Worm (Caenorhabditis elegans) whole organism, midembryonic: ENCODE data around the gene F02A9.1.
A peak's percentile ranks its signal among the peaks of the same experiment; 100 is the strongest.

Experiments
- T22C8.4 ChIP-seq: fragments of 200-800 bp; sonication (Bioruptor generic); IDR thresholded peaks from 2 replicates; pipeline ENCODE4 v1.3.6; 2022; ENCODE audit warnings: missing genetic modification characterization, missing compliant biosample characterization
- cog-1 ChIP-seq: sonication (generic microtip); optimal IDR thresholded peaks from 2 replicates; lab custom pipeline; 2016; ENCODE audit warnings: missing genetic modification characterization, missing compliant biosample characterization
- flt-1 ChIP-seq: fragments of 200-800 bp; sonication (Bioruptor generic); IDR thresholded peaks from 2 replicates; pipeline ENCODE4 v1.3.6; 2022; ENCODE audit warnings: missing genetic modification characterization, missing compliant biosample characterization
- klf-2 ChIP-seq: fragments of 200-800 bp; sonication (Bioruptor generic); conservative IDR thresholded peaks from 2 replicates; pipeline ENCODE4 v1.3.6; 2022; ENCODE audit warnings: missing genetic modification reagents, missing genetic modification characterization, missing compliant biosample characterization
- med-1 ChIP-seq: sonication (generic microtip); optimal IDR thresholded peaks from 2 replicates; lab custom pipeline; 2017; ENCODE audit warnings: missing genetic modification characterization, mild to moderate bottlenecking, missing compliant biosample characterization, antibody characterized with exemption, missing genetic modification reagents; ENCODE audit not compliant: insufficient read depth
- ref-1 ChIP-seq: fragments of 200-800 bp; sonication (Bioruptor generic); conservative IDR thresholded peaks from 2 replicates; pipeline ENCODE4 v1.3.6; 2022; ENCODE audit warnings: missing genetic modification reagents, missing genetic modification characterization, missing compliant biosample characterization
- tab-1 ChIP-seq: fragments of 200-800 bp; sonication (Bioruptor generic); IDR thresholded peaks from 2 replicates; pipeline ENCODE4 v1.3.6; 2022; ENCODE audit warnings: missing genetic modification characterization, missing compliant biosample characterization
- ztf-23 ChIP-seq: fragments of 200-800 bp; sonication (Bioruptor generic); IDR thresholded peaks from 2 replicates; pipeline ENCODE4 v1.3.6; 2022; ENCODE audit warnings: missing genetic modification reagents, missing genetic modification characterization, missing compliant biosample characterization
- ztf-29 ChIP-seq: fragments of 200-800 bp; sonication (Bioruptor generic); IDR thresholded peaks from 2 replicates; pipeline ENCODE4 v1.3.6; 2022; ENCODE audit warnings: missing genetic modification reagents, missing genetic modification characterization, missing compliant biosample characterization

The F02A9.1 gene

DNA sequence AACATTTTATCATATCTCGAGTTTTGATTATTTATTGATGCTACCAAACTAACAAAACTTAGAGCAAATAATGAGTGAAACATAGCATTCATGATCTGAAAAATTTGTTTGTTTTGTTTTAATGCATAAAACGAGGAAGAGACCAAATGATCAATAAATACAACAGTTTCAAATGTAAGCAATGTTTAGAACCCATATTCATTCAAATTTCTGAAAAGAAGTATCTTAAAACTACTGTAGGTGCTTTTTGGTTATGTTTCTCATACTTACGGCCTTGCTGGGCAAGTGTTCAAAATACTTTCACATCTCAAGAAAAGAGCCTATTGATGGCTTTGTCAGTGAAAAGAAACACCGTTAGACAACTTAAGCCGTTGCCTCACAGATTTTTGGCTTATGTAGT is at the start of gene F02A9.1:
Gene F02A9.1 (minus strand): TSS at position 101 of the 400 bp plus-strand sequence.
- TF ChIP-seq ztf-23 (GFP tag; lab: Robert Waterston, UW) (no peak), ztf-29 (GFP tag; lab: Robert Waterston, UW) (no peak), T22C8.4 (GFP tag; lab: Robert Waterston, UW) (no peak), klf-2 (GFP tag; lab: Robert Waterston, UW) (no peak), ref-1 (no peak), med-1 (GFP tag; lab: Kevin White, UChicago) (no peak), cog-1 (tag; lab: Kevin White, UChicago) (no peak), tab-1 (GFP tag; lab: Robert Waterston, UW) (no peak), flt-1 (GFP tag; lab: Robert Waterston, UW) (no peak)

DNA sequence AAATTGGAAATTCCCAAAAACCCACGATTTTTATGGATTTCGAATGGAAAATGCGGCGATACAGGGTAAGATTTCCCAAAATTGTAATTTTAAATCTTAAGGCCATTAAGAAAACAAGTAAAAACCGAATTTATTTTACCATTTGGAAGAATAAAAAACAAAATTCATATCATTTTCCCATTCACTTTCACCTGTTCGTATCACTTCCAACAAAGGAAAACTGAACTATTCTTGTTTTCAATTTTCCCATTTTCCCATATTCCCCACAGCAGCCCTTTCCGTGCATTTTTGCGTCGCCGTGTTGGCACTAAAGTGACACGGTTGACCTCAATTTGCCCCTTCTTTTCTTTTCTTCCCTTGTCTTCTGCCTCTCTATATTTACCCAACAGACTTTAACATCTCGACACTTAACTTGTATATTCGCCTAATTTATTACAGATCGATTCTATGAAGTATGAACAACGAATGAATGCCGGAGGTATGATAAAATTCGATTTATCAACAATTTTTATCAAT is 48.2 kb upstream of the F02A9.1 start, which contains the start of gene sec-16A.1:
Gene sec-16A.1 (plus strand): TSS at position 51 of the 516 bp plus-strand sequence.
- TF ChIP-seq ztf-29 (GFP tag; lab: Robert Waterston, UW) (no peak), flt-1 (GFP tag; lab: Robert Waterston, UW) (no peak)

DNA sequence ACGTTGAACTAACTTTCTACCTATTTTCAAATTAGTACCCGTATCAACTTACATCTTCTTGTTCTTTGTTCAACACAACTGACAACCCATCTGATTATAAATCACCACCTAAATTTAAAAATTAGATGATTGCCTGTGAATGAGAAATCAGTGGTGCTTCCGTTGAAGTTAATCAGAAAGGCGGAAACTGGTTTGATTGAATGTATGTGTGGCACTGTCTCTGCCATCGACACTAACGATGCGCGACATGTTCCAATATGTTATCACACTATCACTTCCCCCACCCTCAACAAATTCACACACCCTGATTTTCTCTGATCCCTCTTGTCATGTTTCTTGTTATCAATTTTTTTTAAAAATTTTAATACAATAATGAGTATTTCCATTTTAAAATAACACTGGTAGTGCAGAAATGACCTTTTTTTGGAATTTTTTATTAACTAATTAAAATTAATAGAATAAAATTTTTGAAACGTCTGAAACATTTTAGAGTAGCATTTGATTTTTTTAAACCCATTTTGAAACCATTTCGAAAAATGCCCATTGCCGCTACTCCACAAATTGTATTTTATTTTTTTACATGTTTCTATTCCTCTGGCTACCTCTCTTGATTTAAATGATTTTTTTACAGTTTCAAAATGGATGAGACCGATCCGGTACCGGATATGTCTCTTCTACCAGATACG is 41.5 kb upstream of the F02A9.1 start, which contains the start of gene ced-11:
Gene ced-11 (plus strand): TSS at position 636 of the 686 bp plus-strand sequence.
- no peak for TF ChIP-seq med-1 (GFP tag; lab: Kevin White, UChicago)
- no peak for TF ChIP-seq klf-2 (GFP tag; lab: Robert Waterston, UW)
- no peak for TF ChIP-seq flt-1 (GFP tag; lab: Robert Waterston, UW)
- TF ChIP-seq ref-1: no peak
- no peak for TF ChIP-seq ztf-29 (GFP tag; lab: Robert Waterston, UW)
- TF ChIP-seq cog-1 (tag; lab: Kevin White, UChicago): no peak
- no peak for TF ChIP-seq tab-1 (GFP tag; lab: Robert Waterston, UW)
- TF ChIP-seq T22C8.4 (GFP tag; lab: Robert Waterston, UW): no peak
- no peak for TF ChIP-seq ztf-23 (GFP tag; lab: Robert Waterston, UW)

DNA sequence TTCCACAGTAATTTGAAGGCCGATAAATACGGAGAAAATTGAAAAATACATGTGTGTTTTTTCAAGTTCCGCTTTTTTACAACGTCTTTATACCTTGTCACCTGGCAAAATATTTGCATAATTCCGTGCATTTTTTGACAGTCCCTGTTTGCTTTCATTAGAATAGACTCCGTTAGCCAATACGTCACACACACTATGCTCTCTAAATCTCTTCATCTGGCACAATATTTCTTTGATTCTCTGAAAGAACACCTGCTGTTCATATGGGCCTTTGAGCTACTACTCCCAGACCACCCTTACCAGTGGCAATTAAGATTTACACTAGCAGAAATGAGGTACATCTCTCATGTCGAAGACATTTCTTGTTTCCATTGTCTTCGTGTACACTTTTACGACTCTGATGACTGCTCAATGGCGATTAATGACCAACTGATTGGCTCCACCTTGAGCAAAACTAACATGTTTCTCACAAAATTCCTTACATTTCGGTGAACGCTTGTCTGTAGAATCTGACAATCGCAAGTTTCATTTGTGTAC is 40.8 kb upstream of the F02A9.1 start, which contains the start of gene grl-11:
Gene grl-11 (minus strand): TSS at position 51 of the 537 bp plus-strand sequence.
- TF ChIP-seq tab-1 (GFP tag; lab: Robert Waterston, UW) (no peak), ztf-23 (GFP tag; lab: Robert Waterston, UW) (no peak), flt-1 (GFP tag; lab: Robert Waterston, UW) (no peak), ztf-29 (GFP tag; lab: Robert Waterston, UW) (no peak), cog-1 (tag; lab: Kevin White, UChicago) (no peak), klf-2 (GFP tag; lab: Robert Waterston, UW) (no peak)

DNA sequence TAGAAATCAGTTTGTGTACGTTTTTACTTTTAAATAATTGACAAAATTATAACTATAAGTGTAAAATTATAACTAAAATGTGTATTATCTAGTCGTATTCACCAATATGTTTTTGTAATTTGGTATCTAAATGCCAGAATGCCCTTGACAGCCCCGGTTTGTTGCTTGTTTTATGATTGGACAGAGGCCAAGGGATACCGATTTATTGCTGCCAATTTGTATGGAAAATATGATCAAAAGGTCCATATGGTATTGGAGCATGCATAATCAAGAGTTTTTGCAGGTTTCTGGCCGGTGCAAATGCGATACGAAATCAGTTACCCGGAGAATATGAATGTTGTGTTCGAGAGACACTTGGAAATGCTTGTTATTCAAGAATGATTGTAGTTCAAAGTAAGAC is 38.1 kb upstream of the F02A9.1 start:
- no peak for TF ChIP-seq ztf-23 (GFP tag; lab: Robert Waterston, UW)
- TF ChIP-seq flt-1 (GFP tag; lab: Robert Waterston, UW): no peak
- TF ChIP-seq cog-1 (tag; lab: Kevin White, UChicago): no peak
- no peak for TF ChIP-seq tab-1 (GFP tag; lab: Robert Waterston, UW)
- TF ChIP-seq klf-2 (GFP tag; lab: Robert Waterston, UW): no peak
- TF ChIP-seq ref-1: no peak
- no peak for TF ChIP-seq ztf-29 (GFP tag; lab: Robert Waterston, UW)
- no peak for TF ChIP-seq med-1 (GFP tag; lab: Kevin White, UChicago)
- TF ChIP-seq T22C8.4 (GFP tag; lab: Robert Waterston, UW): no peak

DNA sequence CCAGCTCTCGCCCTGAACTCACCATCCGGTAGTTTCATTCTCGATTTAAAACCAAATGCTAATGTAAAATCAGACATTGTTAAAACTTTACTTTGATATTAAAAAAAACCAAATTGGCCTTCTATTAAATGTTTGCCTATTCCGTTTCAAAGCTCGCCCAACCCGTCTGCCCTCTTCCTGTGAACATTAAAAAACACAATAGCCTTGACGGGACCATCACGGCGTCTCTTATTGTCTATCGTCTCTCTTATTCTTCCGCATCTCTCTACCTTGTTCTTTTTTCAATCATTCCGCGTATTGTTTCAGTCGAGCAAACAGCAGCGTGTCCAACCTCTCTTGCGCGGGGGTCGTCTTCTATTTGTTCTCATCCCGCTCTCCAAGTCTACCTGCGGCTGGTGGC is 37.0 kb upstream of the F02A9.1 start, which contains the start of gene ZK512.1:
Gene ZK512.1 (plus strand): TSS at position 301 of the 400 bp plus-strand sequence.
- no peak for TF ChIP-seq ref-1
- no peak for TF ChIP-seq cog-1 (tag; lab: Kevin White, UChicago)
- TF ChIP-seq ztf-23 (GFP tag; lab: Robert Waterston, UW): no peak
- no peak for TF ChIP-seq klf-2 (GFP tag; lab: Robert Waterston, UW)

DNA sequence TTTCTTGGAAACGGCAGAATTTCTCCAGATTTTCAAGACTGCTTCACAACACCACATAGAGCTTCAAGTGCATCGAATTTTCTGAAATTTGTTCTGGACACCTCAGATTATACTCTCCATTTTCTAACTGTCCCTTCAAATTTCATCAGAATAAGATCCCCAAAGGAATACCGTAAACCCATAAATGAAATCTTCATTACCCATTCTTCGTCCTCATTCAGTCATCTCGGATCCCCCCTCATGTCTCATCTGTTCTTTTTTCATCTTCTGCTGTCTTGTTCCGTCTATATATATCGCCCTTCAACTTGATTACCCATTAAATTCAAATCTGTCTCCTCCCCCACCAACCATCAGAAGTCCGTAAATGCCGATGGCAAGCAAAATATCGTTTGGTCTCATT is 36.5 kb upstream of the F02A9.1 start:
- TF ChIP-seq flt-1 (GFP tag; lab: Robert Waterston, UW) (peak; percentile 44; the same call in 1 of the 2 replicates), cog-1 (tag; lab: Kevin White, UChicago) (no peak), ztf-23 (GFP tag; lab: Robert Waterston, UW) (no peak)

DNA sequence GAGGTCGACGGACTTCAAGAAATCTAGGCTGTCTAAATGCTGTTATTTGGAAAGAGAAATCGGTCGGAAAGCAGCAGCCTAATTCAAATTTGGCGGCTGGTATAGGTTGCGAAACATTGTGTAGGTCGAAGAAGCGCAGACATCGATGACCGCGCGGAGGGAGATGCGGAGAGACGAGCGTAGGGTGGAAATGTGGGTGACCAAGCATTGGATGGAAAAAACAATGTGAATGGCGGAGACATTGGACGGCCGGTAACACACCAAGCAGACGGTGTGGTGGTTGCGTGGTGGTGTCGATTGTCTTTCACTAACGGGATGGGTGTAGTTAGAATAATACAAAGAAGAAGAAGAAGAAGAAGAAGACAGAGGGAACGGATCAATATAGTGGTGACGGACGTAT is 34.9 kb upstream of the F02A9.1 start:
- TF ChIP-seq tab-1 (GFP tag; lab: Robert Waterston, UW) (peak; percentile 55; the same call in 1 of the 2 replicates), T22C8.4 (GFP tag; lab: Robert Waterston, UW) (no peak)

DNA sequence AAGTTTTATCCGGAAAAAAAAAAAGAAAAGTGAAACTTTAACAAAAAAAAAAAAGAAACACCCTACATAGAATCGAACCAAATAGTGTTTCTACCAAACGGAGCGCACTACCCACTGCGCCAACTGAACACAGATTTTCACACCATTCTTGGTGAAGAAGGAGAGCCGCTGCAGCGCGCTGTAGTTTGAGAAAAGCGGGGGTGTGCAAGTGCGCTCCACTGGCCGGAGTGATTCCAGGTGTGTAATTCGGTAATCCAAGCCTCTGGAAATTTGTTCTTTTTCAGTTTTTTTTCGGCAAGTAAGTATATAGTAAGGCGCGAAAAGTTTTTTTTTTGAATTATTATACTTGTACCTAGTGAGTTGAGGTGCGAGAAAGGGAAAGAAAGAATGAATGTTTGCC is 33.3 kb upstream of the F02A9.1 start:
- TF ChIP-seq ztf-23 (GFP tag; lab: Robert Waterston, UW) (0 out of 2 replicates have a peak, but pooled peaks have one; percentile 49), flt-1 (GFP tag; lab: Robert Waterston, UW) (peak; percentile 87), klf-2 (GFP tag; lab: Robert Waterston, UW) (0 out of 2 replicates have a peak, but pooled peaks have one; percentile 43), ztf-29 (GFP tag; lab: Robert Waterston, UW) (peak; percentile 28; the same call in 1 of the 2 replicates), T22C8.4 (GFP tag; lab: Robert Waterston, UW) (0 out of 2 replicates have a peak, but pooled peaks have one; percentile 34)

DNA sequence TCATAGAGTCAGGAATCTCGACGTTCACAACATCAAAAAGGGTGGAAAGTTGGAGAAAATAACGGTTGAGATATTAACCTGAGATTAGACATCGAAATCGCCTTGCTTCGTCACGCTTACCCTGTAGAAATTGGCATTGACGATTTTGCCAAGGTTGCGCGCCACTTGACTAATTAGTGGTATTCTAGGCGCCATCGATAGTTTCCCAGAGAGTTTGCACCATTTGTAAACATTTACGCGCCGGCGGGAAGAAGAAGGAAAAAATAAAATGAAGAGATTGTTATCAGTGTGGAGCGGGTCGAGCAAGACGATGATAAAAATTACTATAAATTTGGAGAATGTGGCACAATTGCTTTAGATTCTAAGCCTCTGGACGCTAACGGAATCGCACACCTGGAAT is 32.7 kb upstream of the F02A9.1 start:
- TF ChIP-seq ztf-29 (GFP tag; lab: Robert Waterston, UW) (no peak), cog-1 (tag; lab: Kevin White, UChicago) (no peak), klf-2 (GFP tag; lab: Robert Waterston, UW) (no peak)
